Worm (Caenorhabditis elegans): ENCODE results near the gene K09E4.3.

ce11 chrII:14074825-14075224, 51.9 kb downstream of the K09E4.3 start:
- TF ChIP-seq nhr-11 (tag; optimal IDR thresholded peaks at IDR 0.05) = no peak
- TF ChIP-seq fkh-10 (GFP tag; optimal IDR thresholded peaks at IDR 0.05) = no peak
- TF ChIP-seq zfp-3 (GFP tag; conservative IDR thresholded peaks at IDR 0.05) = no peak
- TF ChIP-seq snpc-4 (tag; optimal IDR thresholded peaks at IDR 0.05) = no peak
- TF ChIP-seq hmg-1.1 (GFP tag; IDR thresholded peaks at IDR 0.05) = no peak
- no peak for TF ChIP-seq dmd-9 (GFP tag; IDR thresholded peaks at IDR 0.05)
- TF ChIP-seq madf-9 (GFP tag; conservative IDR thresholded peaks at IDR 0.05) = no peak
- no peak for TF ChIP-seq nhr-28 (tag; optimal IDR thresholded peaks at IDR 0.05)
- TF ChIP-seq ama-1 (optimal IDR thresholded peaks at IDR 0.05) = no peak
- TF ChIP-seq jun-1 (tag; optimal IDR thresholded peaks at IDR 0.05) = no peak
- no peak for TF ChIP-seq T26A8.4 (GFP tag; IDR thresholded peaks at IDR 0.05)
- no peak for TF ChIP-seq lsy-2 (tag; optimal IDR thresholded peaks at IDR 0.05)
- no peak for TF ChIP-seq nhr-77 (tag; optimal IDR thresholded peaks at IDR 0.05)
- no peak for TF ChIP-seq nhr-76 (tag; optimal IDR thresholded peaks at IDR 0.05)
